Fruit fly (Drosophila melanogaster) whole organism, pupa: ENCODE measurements around the gene CG15418.

ENCODE experiments used
- CG10348 ChIP-seq: fragments of 200-800 bp; sonication (Bioruptor generic); IDR thresholded peaks from 2 replicates; pipeline ENCODE4 v1.3.6; 2022; ENCODE audit warnings: missing biosample characterization, missing genetic modification characterization
- CG12605 ChIP-seq: fragments of 200-800 bp; sonication (Bioruptor generic); IDR thresholded peaks from 2 replicates; pipeline ENCODE4 v1.3.6; 2022; ENCODE audit warnings: missing biosample characterization, missing genetic modification characterization
- CG13204 ChIP-seq: fragments of 200-800 bp; sonication (Bioruptor generic); optimal IDR thresholded peaks from 2 replicates; lab custom pipeline; 2018; ENCODE audit warnings: missing biosample characterization, mild to moderate bottlenecking, missing genetic modification characterization, moderate library complexity
- CG14655 ChIP-seq: fragments of 200-800 bp; sonication (Bioruptor generic); optimal IDR thresholded peaks from 3 replicates; lab custom pipeline; 2017; ENCODE audit warnings: mild to moderate bottlenecking, missing biosample characterization, missing genetic modification reagents, missing genetic modification characterization
- CG15710 ChIP-seq: fragments of 200-800 bp; sonication (Bioruptor generic); optimal IDR thresholded peaks from 2 replicates; lab custom pipeline; 2018; ENCODE audit warnings: missing biosample characterization, mild to moderate bottlenecking, missing genetic modification characterization, moderate library complexity
- CG17806 ChIP-seq: fragments of 200-800 bp; sonication (Bioruptor generic); optimal IDR thresholded peaks from 2 replicates; lab custom pipeline; 2018; ENCODE audit warnings: missing biosample characterization, mild to moderate bottlenecking, missing genetic modification characterization, moderate library complexity
- CG32121 ChIP-seq: fragments of 200-800 bp; sonication (Bioruptor generic); IDR thresholded peaks from 2 replicates; pipeline ENCODE4 v1.3.6; 2022; ENCODE audit warnings: missing biosample characterization, missing genetic modification characterization
- CG34367 ChIP-seq: fragments of 200-800 bp; sonication (Bioruptor generic); optimal IDR thresholded peaks from 2 replicates; lab custom pipeline; 2018; ENCODE audit warnings: missing biosample characterization, mild to moderate bottlenecking, missing genetic modification characterization
- CG4496 ChIP-seq: fragments of 200-800 bp; sonication (Bioruptor generic); IDR thresholded peaks from 3 replicates; pipeline ENCODE4 v1.3.6; 2022; ENCODE audit warnings: missing biosample characterization, missing genetic modification characterization
- CG8159 ChIP-seq: fragments of 200-800 bp; sonication (Bioruptor generic); optimal IDR thresholded peaks from 3 replicates; lab custom pipeline; 2018; ENCODE audit warnings: missing biosample characterization, mild to moderate bottlenecking, missing genetic modification characterization, moderate library complexity
- CG8301 ChIP-seq: fragments of 200-800 bp; sonication (Bioruptor generic); optimal IDR thresholded peaks from 2 replicates; lab custom pipeline; 2018; ENCODE audit warnings: missing biosample characterization, mild to moderate bottlenecking, missing genetic modification characterization
- CG9948 ChIP-seq: fragments of 200-800 bp; sonication (Bioruptor generic); optimal IDR thresholded peaks from 2 replicates; lab custom pipeline; 2018; ENCODE audit warnings: missing biosample characterization, mild to moderate bottlenecking, missing genetic modification characterization, moderate library complexity
- D1 ChIP-seq: fragments of 200-800 bp; sonication (Bioruptor generic); optimal IDR thresholded peaks from 2 replicates; lab custom pipeline; 2018; ENCODE audit warnings: missing biosample characterization, mild to moderate bottlenecking, missing genetic modification characterization, moderate library complexity
- EcR ChIP-seq: fragments of 200-800 bp; sonication (Bioruptor generic); optimal IDR thresholded peaks from 3 replicates; lab custom pipeline; 2019; ENCODE audit warnings: missing biosample characterization, missing genetic modification characterization, mild to moderate bottlenecking, moderate library complexity, missing genetic modification reagents
- Ets98B ChIP-seq: fragments of 200-800 bp; sonication (Bioruptor generic); IDR thresholded peaks from 2 replicates; pipeline ENCODE4 v1.3.6; 2022; ENCODE audit warnings: missing biosample characterization, missing genetic modification characterization
- Pif1A ChIP-seq: fragments of 200-800 bp; sonication (Bioruptor generic); optimal IDR thresholded peaks from 3 replicates; lab custom pipeline; 2016; ENCODE audit warnings: missing biosample characterization, missing genetic modification characterization
- Pif1B ChIP-seq: fragments of 200-800 bp; sonication (Bioruptor generic); optimal IDR thresholded peaks from 3 replicates; lab custom pipeline; 2016; ENCODE audit warnings: missing biosample characterization, missing genetic modification characterization
- Snoo ChIP-seq: fragments of 200-800 bp; sonication (Bioruptor generic); optimal IDR thresholded peaks from 3 replicates; lab custom pipeline; 2017; ENCODE audit warnings: missing biosample characterization, mild to moderate bottlenecking, missing genetic modification characterization, inconsistent platforms
- fd96Ca ChIP-seq: fragments of 200-800 bp; sonication (Bioruptor generic); IDR thresholded peaks from 3 replicates; pipeline ENCODE4 v1.3.6; 2022; ENCODE audit warnings: missing biosample characterization, missing genetic modification characterization
- gl ChIP-seq: fragments of 200-800 bp; sonication (Bioruptor generic); optimal IDR thresholded peaks from 2 replicates; lab custom pipeline; 2018; ENCODE audit warnings: missing biosample characterization, mild to moderate bottlenecking, missing genetic modification characterization
- rn ChIP-seq: fragments of 200-800 bp; sonication (Bioruptor generic); IDR thresholded peaks from 2 replicates; pipeline ENCODE4 v1.3.6; 2022; ENCODE audit warnings: missing biosample characterization, missing genetic modification characterization

The CG15418 gene

DNA sequence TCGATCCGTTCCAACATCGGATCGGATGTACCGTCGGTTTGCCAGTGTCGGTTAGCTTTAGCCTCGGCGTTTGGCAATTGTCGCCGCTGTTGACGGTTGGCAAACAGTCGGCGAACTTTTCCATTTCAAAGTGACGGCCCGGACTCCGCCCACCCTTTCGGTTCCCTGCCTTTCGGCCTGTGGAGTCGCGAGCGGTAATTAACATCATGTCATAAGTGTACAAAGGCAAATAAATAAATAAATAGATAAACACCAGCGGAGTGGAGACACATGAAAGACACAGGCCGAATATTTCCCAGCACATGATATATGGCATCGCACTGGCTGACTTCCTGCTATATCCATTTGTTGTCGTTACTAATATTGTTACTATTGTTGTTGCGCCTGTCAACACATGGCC lies 12.7 kb downstream of the CG15418 start:
- TF ChIP-seq CG34367 (tag; lab: Kevin White, UChicago), result no peak
- TF ChIP-seq Pif1B (GFP tag; lab: Kevin White, UChicago), result no peak
- TF ChIP-seq Ets98B, result no peak
- TF ChIP-seq CG12605 (GFP tag; lab: Robert Waterston, UW), result no peak
- no peak for TF ChIP-seq gl (tag; lab: Kevin White, UChicago)
- no peak for TF ChIP-seq fd96Ca (GFP tag; lab: Robert Waterston, UW)
- TF ChIP-seq CG8301, result no peak
- TF ChIP-seq CG13204 (GFP tag; lab: Kevin White, UChicago), result no peak
- no peak for TF ChIP-seq CG32121 (GFP tag; lab: Robert Waterston, UW)
- no peak for TF ChIP-seq CG15710
- no peak for TF ChIP-seq rn
- TF ChIP-seq CG17806, result no peak
- no peak for TF ChIP-seq D1 (tag; lab: Kevin White, UChicago)
- TF ChIP-seq CG4496 (GFP tag; lab: Robert Waterston, UW), result no peak
- no peak for TF ChIP-seq CG10348 (GFP tag; lab: Robert Waterston, UW)
- TF ChIP-seq CG14655 (GFP tag; lab: Kevin White, UChicago), result no peak
- no peak for TF ChIP-seq CG8159 (tag; lab: Kevin White, UChicago)

DNA sequence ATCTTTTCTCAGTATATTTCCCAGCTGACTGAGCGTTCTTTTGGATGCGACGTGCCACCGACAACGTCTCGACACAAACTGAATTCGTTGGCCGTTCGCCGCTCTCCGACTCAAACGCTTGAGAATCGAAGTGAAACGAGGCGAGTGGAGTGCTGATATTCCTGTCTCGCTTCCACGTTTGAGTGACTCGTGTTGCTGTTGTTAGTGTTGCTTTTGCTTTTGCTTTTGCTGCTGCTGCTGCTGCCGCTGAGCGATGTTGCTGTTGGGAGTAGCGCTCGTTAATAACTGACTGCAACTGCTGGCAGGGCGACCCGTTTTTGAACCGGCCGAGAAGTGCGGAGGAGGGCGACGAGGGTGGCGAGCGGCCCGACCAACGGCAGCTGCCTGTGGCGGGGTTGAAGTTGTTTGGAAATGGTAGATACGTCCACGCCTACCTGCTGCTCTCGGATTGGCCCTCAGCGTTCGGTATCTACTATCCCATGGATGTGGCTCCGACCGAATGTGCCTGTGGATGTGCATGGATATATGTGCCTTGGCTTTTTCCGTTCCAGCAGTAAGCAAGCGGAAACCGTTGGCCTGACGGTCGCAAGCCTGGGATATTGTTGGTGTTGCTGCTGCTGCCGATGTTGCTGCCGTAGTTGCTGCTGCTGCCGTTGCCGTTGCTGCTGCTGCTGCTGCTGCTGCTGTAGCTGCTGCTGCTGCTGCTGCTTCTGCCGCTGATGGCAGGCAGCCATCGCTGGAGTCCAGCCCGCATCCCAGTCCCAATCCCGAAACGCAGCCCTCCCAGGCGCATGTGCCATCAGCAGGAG lies 14.8 kb downstream of the CG15418 start, which contains the start of gene odd:
Gene odd, minus strand, starts transcription at position 295 of the 809 bp plus-strand sequence.
- TF ChIP-seq CG8301 (no peak), CG13204 (GFP tag; lab: Kevin White, UChicago) (peak; percentile 71)

- TF ChIP-seq CG8159 (tag; lab: Kevin White, UChicago) (no peak), EcR (GFP tag; lab: Kevin White, UChicago) (no peak), CG12605 (GFP tag; lab: Robert Waterston, UW) (no peak), CG4496 (GFP tag; lab: Robert Waterston, UW) (no peak), rn (no peak), CG10348 (GFP tag; lab: Robert Waterston, UW) (no peak), CG8301 (no peak), Snoo (no peak), CG15710 (no peak), CG32121 (GFP tag; lab: Robert Waterston, UW) (no peak)
Measured at dm6 chr2L:3605673-3606072, 15.8 kb downstream of the CG15418 start.

DNA sequence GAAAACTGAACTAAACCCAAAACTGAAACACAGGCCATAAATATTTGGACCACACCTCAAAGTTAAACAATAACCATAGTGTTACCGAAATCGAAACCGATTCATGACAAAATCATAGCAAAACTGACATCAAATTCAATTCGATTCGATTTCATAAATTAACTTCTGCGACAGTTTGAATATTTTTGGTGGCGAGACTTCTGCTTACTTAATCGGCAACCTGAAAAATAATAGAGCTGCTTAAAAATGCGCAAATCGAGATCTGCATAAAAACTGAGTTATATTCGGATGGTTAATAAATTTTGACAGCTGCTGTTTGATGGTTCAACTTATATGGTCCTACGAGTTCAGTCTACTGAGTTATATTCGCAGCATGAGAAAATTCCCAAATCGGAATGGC lies 18.0 kb downstream of the CG15418 start:
- TF ChIP-seq rn, result no peak
- no peak for TF ChIP-seq EcR (GFP tag; lab: Kevin White, UChicago)
- TF ChIP-seq Ets98B, result no peak

- TF ChIP-seq rn, result no peak
- no peak for TF ChIP-seq CG8159 (tag; lab: Kevin White, UChicago)
- no peak for TF ChIP-seq CG14655 (GFP tag; lab: Kevin White, UChicago)
- no peak for TF ChIP-seq D1 (tag; lab: Kevin White, UChicago)
- TF ChIP-seq CG13204 (GFP tag; lab: Kevin White, UChicago), result no peak
- TF ChIP-seq EcR (GFP tag; lab: Kevin White, UChicago), result no peak
- TF ChIP-seq CG4496 (GFP tag; lab: Robert Waterston, UW), result no peak
- no peak for TF ChIP-seq CG8301
- TF ChIP-seq CG32121 (GFP tag; lab: Robert Waterston, UW), result no peak
- no peak for TF ChIP-seq CG17806
Measured at dm6 chr2L:3602589-3602988, 18.9 kb downstream of the CG15418 start.

DNA sequence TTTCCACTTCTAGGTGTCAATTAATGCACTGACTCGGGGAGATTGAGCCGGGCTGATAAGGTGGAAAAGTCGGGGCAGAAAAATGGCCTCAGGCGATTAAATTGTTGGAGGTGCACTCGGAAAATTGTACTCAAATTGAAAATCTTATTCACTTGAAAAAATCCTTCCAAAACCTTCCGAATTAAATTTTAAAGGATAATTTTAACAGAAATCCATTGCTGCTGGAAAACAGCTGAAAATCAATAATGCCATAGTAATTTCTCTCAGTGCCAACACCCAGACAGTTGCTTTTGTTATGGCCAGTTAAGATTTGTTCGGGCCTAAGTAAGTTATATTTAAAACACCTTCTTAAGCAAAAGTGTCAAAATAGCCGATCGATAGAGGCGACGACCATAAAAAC lies 20.7 kb downstream of the CG15418 start:
- TF ChIP-seq CG15710 (peak; percentile 25), CG12605 (GFP tag; lab: Robert Waterston, UW) (no peak), CG17806 (peak; percentile 24), CG8159 (tag; lab: Kevin White, UChicago) (peak; percentile 12), fd96Ca (GFP tag; lab: Robert Waterston, UW) (0 out of 3 replicates have a peak, but pooled peaks have one; percentile 10)

- TF ChIP-seq Pif1B (GFP tag; lab: Kevin White, UChicago) (no peak), EcR (GFP tag; lab: Kevin White, UChicago) (no peak), CG4496 (GFP tag; lab: Robert Waterston, UW) (peak; percentile 66), CG32121 (GFP tag; lab: Robert Waterston, UW) (no peak), D1 (tag; lab: Kevin White, UChicago) (no peak), CG9948 (tag; lab: Kevin White, UChicago) (peak; percentile 57), CG10348 (GFP tag; lab: Robert Waterston, UW) (no peak), CG12605 (GFP tag; lab: Robert Waterston, UW) (no peak), Ets98B (peak; percentile 33), fd96Ca (GFP tag; lab: Robert Waterston, UW) (peak; percentile 71), gl (tag; lab: Kevin White, UChicago) (no peak), CG34367 (tag; lab: Kevin White, UChicago) (peak; percentile 45), CG15710 (peak; percentile 44), CG14655 (GFP tag; lab: Kevin White, UChicago) (peak; percentile 63), rn (no peak), CG8159 (tag; lab: Kevin White, UChicago) (peak; percentile 47), Pif1A (GFP tag; lab: Kevin White, UChicago) (peak; percentile 41), CG17806 (peak; percentile 52), CG13204 (GFP tag; lab: Kevin White, UChicago) (no peak), CG8301 (peak; percentile 28), Snoo (no peak)
Measured at dm6 chr2L:3598485-3598884, 23.0 kb downstream of the CG15418 start.
